Fruit fly (Drosophila melanogaster) whole organism: ENCODE results near the gene MESK4.
"Not testable (repeated sequence)": the region's sequence is repeated elsewhere in the genome, so short reads cannot be mapped to it uniquely, and the experiment has no call there.

Experiments used
- CG8478 ChIP-seq: fragments of >200 bp; optimal IDR thresholded peaks from 2 replicates; lab custom pipeline; 2018; ENCODE audit warnings: inconsistent platforms
- Dll ChIP-seq: fragments of >200 bp; optimal IDR thresholded peaks from 2 replicates; lab custom pipeline; 2017
- EcR ChIP-seq, 2 experiments: fragments of >200 bp; optimal IDR thresholded peaks; 2 replicates each; lab custom pipeline; 2017; ENCODE audit warnings: missing biosample characterization in 2 of 2, missing genetic modification characterization in 2 of 2, missing genetic modification reagents in 2 of 2
- pan ChIP-seq: fragments of >200 bp; optimal IDR thresholded peaks from 2 replicates; lab custom pipeline; 2017
- psq ChIP-seq: fragments of >200 bp; optimal IDR thresholded peaks from 2 replicates; lab custom pipeline; 2017
- usp ChIP-seq: fragments of >200 bp; optimal IDR thresholded peaks from 2 replicates; lab custom pipeline; 2017; ENCODE audit warnings: missing biosample characterization, missing genetic modification characterization, mixed read lengths

MESK4 gene

dm6 chr3R:16991781-16992180 is 3.2 kb downstream of the MESK4 start, which contains the start of gene EMC2B:
Gene EMC2B, minus strand, starts transcription at chr3R:16991878.
- TF ChIP-seq CG8478 (lab: Kevin White, UChicago): no peak

dm6 chr3R:16992716-16993115 is 4.1 kb downstream of the MESK4 start, which contains the start of gene CG31274:
Gene CG31274, plus strand, starts transcription at chr3R:16993016.
- TF ChIP-seq pan; EcR (GFP tag; optimal IDR thresholded peaks at IDR 0.05; lab: Kevin White, UChicago); Dll (lab: Kevin White, UChicago): not testable (repeated sequence)

dm6 chr3R:16996059-16996959 is 7.7 kb downstream of the MESK4 start, which contains the start of the genes EMC2A and CG3534:
Gene EMC2A, minus strand, starts transcription at chr3R:16996071.
Gene CG3534, plus strand, starts transcription at chr3R:16996446.
- TF ChIP-seq usp (no peak), psq (lab: Kevin White, UChicago) (no peak), EcR (GFP tag; optimal IDR thresholded peaks at IDR 0.05; lab: Kevin White, UChicago) (no peak), CG8478 (lab: Kevin White, UChicago) (no peak), pan (no peak), Dll (lab: Kevin White, UChicago) (no peak)

dm6 chr3R:17002218-17003110 is 13.8 kb downstream of the MESK4 start, which contains the start of the genes Sf3a1 and Irc:
Gene Sf3a1, minus strand, starts transcription at chr3R:17002355.
Gene Irc, plus strand, starts transcription at chr3R:17002875.
- TF ChIP-seq EcR (GFP tag; optimal IDR thresholded peaks at IDR 0.05; lab: Kevin White, UChicago) (no peak), usp (no peak), psq (lab: Kevin White, UChicago) (no peak), Dll (lab: Kevin White, UChicago) (no peak), pan (no peak), CG8478 (lab: Kevin White, UChicago) (no peak)

- no peak for TF ChIP-seq usp
- TF ChIP-seq CG8478 (lab: Kevin White, UChicago): no peak
- TF ChIP-seq pan: no peak
- TF ChIP-seq EcR (GFP tag; optimal IDR thresholded peaks at IDR 0.05; lab: Kevin White, UChicago): no peak
- no peak for TF ChIP-seq psq (lab: Kevin White, UChicago)
- no peak for TF ChIP-seq Dll (lab: Kevin White, UChicago)
These were observed 14.9 kb downstream of the MESK4 start for dm6 chr3R:17003468-17003867.

- TF ChIP-seq Dll (lab: Kevin White, UChicago) (no peak), EcR (GFP tag; optimal IDR thresholded peaks at IDR 0.05; lab: Kevin White, UChicago) (no peak), CG8478 (lab: Kevin White, UChicago) (no peak), psq (lab: Kevin White, UChicago) (no peak), pan (no peak), usp (no peak)
These were observed 18.7 kb downstream of the MESK4 start for dm6 chr3R:17007336-17007735.

- TF ChIP-seq CG8478 (lab: Kevin White, UChicago) (no peak), Dll (lab: Kevin White, UChicago) (no peak), EcR (GFP tag; optimal IDR thresholded peaks at IDR 0.05; lab: Kevin White, UChicago) (no peak), usp (no peak), pan (no peak), psq (lab: Kevin White, UChicago) (no peak)
These were observed 19.5 kb downstream of the MESK4 start, which contains the start of gene CG8907 for dm6 chr3R:17008018-17008674. Gene CG8907, plus strand, starts transcription at chr3R:17008269.

dm6 chr3R:17008675-17009022 is 20.0 kb downstream of the MESK4 start:
- TF ChIP-seq CG8478 (lab: Kevin White, UChicago) (no peak), usp (no peak), EcR (GFP tag; optimal IDR thresholded peaks at IDR 0.05; lab: Kevin White, UChicago) (no peak), Dll (lab: Kevin White, UChicago) (no peak), pan (no peak), psq (lab: Kevin White, UChicago) (no peak)

dm6 chr3R:17014276-17014675 is 25.7 kb downstream of the MESK4 start, which contains the start of gene Pxd:
Gene Pxd, plus strand, starts transcription at chr3R:17014576.
- TF ChIP-seq CG8478 (lab: Kevin White, UChicago) (no peak), usp (no peak), psq (lab: Kevin White, UChicago) (no peak), EcR (GFP tag; optimal IDR thresholded peaks at IDR 0.05; lab: Kevin White, UChicago) (no peak), Dll (lab: Kevin White, UChicago) (no peak), pan (no peak)

- no peak for TF ChIP-seq psq (lab: Kevin White, UChicago)
These were observed 27.6 kb downstream of the MESK4 start for dm6 chr3R:17016193-17016592.

dm6 chr3R:17018902-17019527 is 30.4 kb downstream of the MESK4 start:
- TF ChIP-seq CG8478 (lab: Kevin White, UChicago): no peak
- TF ChIP-seq pan: no peak
- no peak for TF ChIP-seq Dll (lab: Kevin White, UChicago)
- no peak for TF ChIP-seq usp
- no peak for TF ChIP-seq EcR (GFP tag; optimal IDR thresholded peaks at IDR 0.05; lab: Kevin White, UChicago)
- no peak for TF ChIP-seq psq (lab: Kevin White, UChicago)
